Fruit fly (Drosophila melanogaster) whole organism, embryonic: Measurements from ENCODE around the gene CG46244.

Source experiments
- Awh ChIP-seq: fragments of 200-800 bp; sonication (Bioruptor generic); IDR thresholded peaks from 2 replicates; pipeline ENCODE4, ENCODE4 v1.3.6; 2022; ENCODE audit warnings: missing biosample characterization, missing genetic modification characterization
- BEAF-32 ChIP-seq: fragments of 200-800 bp; sonication (Bioruptor generic); optimal IDR thresholded peaks from 3 replicates; lab custom pipeline; 2017; ENCODE audit warnings: missing biosample characterization, missing genetic modification characterization, mild to moderate bottlenecking, moderate library complexity, missing genetic modification reagents
- CG10366 ChIP-seq: fragments of 200-800 bp; sonication (Bioruptor generic); IDR thresholded peaks from 2 replicates; pipeline ENCODE4 v1.3.6; 2022; ENCODE audit warnings: missing biosample characterization, missing genetic modification characterization
- CG11247 ChIP-seq: fragments of 200-800 bp; sonication (Bioruptor generic); IDR thresholded peaks from 2 replicates; pipeline ENCODE4 v1.3.6; 2022; ENCODE audit warnings: missing biosample characterization, missing genetic modification characterization
- CG11723 ChIP-seq: fragments of 200-800 bp; sonication (Bioruptor generic); optimal IDR thresholded peaks from 2 replicates; lab custom pipeline; 2017; ENCODE audit warnings: missing biosample characterization, mild to moderate bottlenecking, missing genetic modification characterization
- CG12299 ChIP-seq: fragments of 200-800 bp; sonication (Bioruptor generic); optimal IDR thresholded peaks from 2 replicates; lab custom pipeline; 2018; ENCODE audit warnings: missing biosample characterization, mild to moderate bottlenecking, missing genetic modification characterization
- CG12659 ChIP-seq: fragments of 200-800 bp; sonication (Bioruptor generic); optimal IDR thresholded peaks from 3 replicates; lab custom pipeline; 2017; ENCODE audit warnings: mild to moderate bottlenecking, missing biosample characterization, missing genetic modification reagents, missing genetic modification characterization
- CG13424 ChIP-seq: fragments of 200-800 bp; sonication (Bioruptor generic); optimal IDR thresholded peaks from 2 replicates; lab custom pipeline; 2019; ENCODE audit warnings: missing biosample characterization, mild to moderate bottlenecking, missing genetic modification characterization, moderate library complexity
- CG14667 ChIP-seq: fragments of 200-800 bp; sonication (Bioruptor generic); IDR thresholded peaks from 2 replicates; pipeline ENCODE4 v1.3.6; 2022; ENCODE audit warnings: missing biosample characterization, missing genetic modification characterization
- CG15514 ChIP-seq: fragments of 200-800 bp; sonication (Bioruptor generic); optimal IDR thresholded peaks from 3 replicates; lab custom pipeline; 2017; ENCODE audit warnings: missing biosample characterization, missing genetic modification characterization, mild to moderate bottlenecking, moderate library complexity, missing genetic modification reagents
- CG1647 ChIP-seq: fragments of 200-800 bp; sonication (Bioruptor generic); optimal IDR thresholded peaks from 3 replicates; lab custom pipeline; 2016; ENCODE audit warnings: missing biosample characterization, missing genetic modification characterization
- CG1792 ChIP-seq: fragments of 200-800 bp; sonication (Bioruptor generic); optimal IDR thresholded peaks from 2 replicates; lab custom pipeline; 2016; ENCODE audit warnings: missing biosample characterization, missing genetic modification characterization
- CG18599 ChIP-seq: fragments of 200-800 bp; sonication (Bioruptor generic); optimal IDR thresholded peaks from 3 replicates; lab custom pipeline; 2017; ENCODE audit warnings: missing biosample characterization, missing genetic modification characterization, mild to moderate bottlenecking, moderate library complexity, missing genetic modification reagents
- CG2712 ChIP-seq: fragments of 200-800 bp; optimal IDR thresholded peaks from 3 replicates; lab custom pipeline; 2019; ENCODE audit warnings: missing biosample characterization, mild to moderate bottlenecking, missing genetic modification characterization, moderate library complexity
- CG2875 ChIP-seq: fragments of 200-800 bp; sonication (Bioruptor generic); optimal IDR thresholded peaks from 2 replicates; lab custom pipeline; 2017; ENCODE audit warnings: missing biosample characterization, mild to moderate bottlenecking, missing genetic modification characterization, missing genetic modification reagents
- CG32772 ChIP-seq: fragments of 200-800 bp; sonication (Bioruptor generic); IDR thresholded peaks from 2 replicates; pipeline ENCODE4 v1.3.6; 2022; ENCODE audit warnings: missing biosample characterization, missing genetic modification characterization
- CG3281 ChIP-seq: fragments of 200-800 bp; sonication (Bioruptor generic); optimal IDR thresholded peaks from 3 replicates; lab custom pipeline; 2017; ENCODE audit warnings: missing biosample characterization, mild to moderate bottlenecking, missing genetic modification characterization
- CG3995 ChIP-seq: fragments of 200-800 bp; sonication (Bioruptor generic); optimal IDR thresholded peaks from 3 replicates; lab custom pipeline; 2016; ENCODE audit warnings: missing biosample characterization, missing genetic modification characterization
- CG5245 ChIP-seq: fragments of 200-800 bp; sonication (Bioruptor generic); optimal IDR thresholded peaks from 3 replicates; lab custom pipeline; 2016; ENCODE audit warnings: missing biosample characterization, missing genetic modification characterization
- CG6683 ChIP-seq: fragments of 200-800 bp; sonication (Bioruptor generic); optimal IDR thresholded peaks from 2 replicates; lab custom pipeline; 2017; ENCODE audit warnings: missing biosample characterization, mild to moderate bottlenecking, missing genetic modification characterization, missing genetic modification reagents
- Deaf1 ChIP-seq: fragments of 200-800 bp; optimal IDR thresholded peaks from 3 replicates; lab custom pipeline; 2019; ENCODE audit warnings: missing biosample characterization, mild to moderate bottlenecking, missing genetic modification characterization, moderate library complexity
- Dip2 ChIP-seq: fragments of 200-800 bp; sonication (Bioruptor generic); IDR thresholded peaks from 2 replicates; pipeline ENCODE4 v1.3.6; 2022; ENCODE audit warnings: missing biosample characterization, missing genetic modification characterization
- Drgx ChIP-seq: fragments of 200-800 bp; sonication (Bioruptor generic); IDR thresholded peaks from 2 replicates; pipeline ENCODE4 v1.3.6; 2022; ENCODE audit warnings: missing biosample characterization, missing genetic modification characterization
- E2f2 ChIP-seq: fragments of 200-800 bp; sonication (Bioruptor generic); IDR thresholded peaks from 2 replicates; pipeline ENCODE4 v1.3.6; 2022; ENCODE audit warnings: missing biosample characterization, missing genetic modification characterization
- Eip74EF ChIP-seq, 2 experiments: fragments of 200-800 bp in 1 of 2; fragments of >200 bp in 1 of 2; sonication (Bioruptor generic) in 1 of 2; optimal IDR thresholded peaks; 2 replicates each; lab custom pipeline; 2017 to 2019; ENCODE audit warnings: missing biosample characterization in 2 of 2, missing genetic modification characterization in 2 of 2, mild to moderate bottlenecking in 1 of 2, moderate library complexity in 1 of 2
- Fer2 ChIP-seq: fragments of 200-800 bp; sonication (Bioruptor generic); optimal IDR thresholded peaks from 2 replicates; lab custom pipeline; 2018; ENCODE audit warnings: missing biosample characterization, mild to moderate bottlenecking, missing genetic modification characterization, moderate library complexity
- HLH3B ChIP-seq: fragments of 200-800 bp; sonication (Bioruptor generic); IDR thresholded peaks from 2 replicates; pipeline ENCODE4 v1.3.6; 2022; ENCODE audit warnings: missing biosample characterization, missing genetic modification characterization
- Lhr ChIP-seq: fragments of 200-800 bp; sonication (Bioruptor generic); optimal IDR thresholded peaks from 3 replicates; lab custom pipeline; 2017; ENCODE audit warnings: mild to moderate bottlenecking, missing biosample characterization, missing genetic modification reagents, missing genetic modification characterization
- Mrtf ChIP-seq: fragments of 200-800 bp; sonication (Bioruptor generic); IDR thresholded peaks from 3 replicates; pipeline ENCODE4 v1.3.6; 2022; ENCODE audit warnings: missing biosample characterization, missing genetic modification characterization
- NFAT ChIP-seq: fragments of 200-800 bp; sonication (Bioruptor generic); IDR thresholded peaks from 2 replicates; pipeline ENCODE4 v1.3.6; 2022; ENCODE audit warnings: missing biosample characterization, missing genetic modification characterization
- NfI ChIP-seq: fragments of 200-800 bp; sonication (Bioruptor generic); optimal IDR thresholded peaks from 3 replicates; lab custom pipeline; 2018; ENCODE audit warnings: missing biosample characterization, mild to moderate bottlenecking, missing genetic modification characterization, moderate library complexity
- Poxn ChIP-seq: fragments of 200-800 bp; sonication (Bioruptor generic); IDR thresholded peaks from 2 replicates; pipeline ENCODE4 v1.3.6; 2022; ENCODE audit warnings: missing biosample characterization, missing genetic modification characterization
- Scr ChIP-seq: fragments of 200-800 bp; sonication (Bioruptor generic); IDR thresholded peaks from 2 replicates; pipeline ENCODE4 v1.3.6; 2022; ENCODE audit warnings: missing biosample characterization, missing genetic modification characterization; ENCODE audit not compliant: partially characterized antibody
- Sry-δ ChIP-seq: fragments of 200-800 bp; sonication (Bioruptor generic); optimal IDR thresholded peaks from 2 replicates; lab custom pipeline; 2016; ENCODE audit warnings: missing biosample characterization, missing genetic modification characterization
- dimm ChIP-seq: fragments of 200-800 bp; sonication (Bioruptor generic); IDR thresholded peaks from 2 replicates; pipeline ENCODE4 v1.3.6; 2022; ENCODE audit warnings: missing biosample characterization, missing genetic modification characterization
- gem ChIP-seq: fragments of 200-800 bp; sonication (Bioruptor generic); optimal IDR thresholded peaks from 2 replicates; lab custom pipeline; 2019; ENCODE audit warnings: missing biosample characterization, mild to moderate bottlenecking, missing genetic modification characterization, moderate library complexity
- gro ChIP-seq: fragments of 200-800 bp; sonication (Bioruptor generic); optimal IDR thresholded peaks from 2 replicates; lab custom pipeline; 2016; ENCODE audit warnings: missing biosample characterization, missing genetic modification characterization
- gt ChIP-seq: fragments of 200-800 bp; sonication (Bioruptor generic); IDR thresholded peaks from 2 replicates; pipeline ENCODE4 v1.3.6; 2022; ENCODE audit warnings: missing biosample characterization, missing genetic modification characterization
- inv ChIP-seq: fragments of 200-800 bp; sonication (Bioruptor generic); IDR thresholded peaks from 2 replicates; pipeline ENCODE4 v1.3.6; 2022; ENCODE audit warnings: missing biosample characterization, missing genetic modification characterization; ENCODE audit not compliant: partially characterized antibody
- lov ChIP-seq, 2 experiments: fragments of 200-800 bp in 1 of 2; fragments of >200 bp in 1 of 2; sonication (Bioruptor generic) in 1 of 2; IDR thresholded peaks in 1 of 2; optimal IDR thresholded peaks in 1 of 2; 2 replicates in 1 of 2; 3 replicates in 1 of 2; pipeline versions ENCODE4 v1.3.6 to Lab custom; 2017 to 2022; ENCODE audit warnings: missing biosample characterization in 1 of 2, missing genetic modification characterization in 1 of 2
- nerfin-2 ChIP-seq: fragments of 200-800 bp; sonication (Bioruptor generic); IDR thresholded peaks from 2 replicates; pipeline ENCODE4 v1.3.6; 2022; ENCODE audit warnings: missing biosample characterization, missing genetic modification characterization; ENCODE audit not compliant: partially characterized antibody
- nmo ChIP-seq: fragments of 200-800 bp; sonication (Bioruptor generic); optimal IDR thresholded peaks from 2 replicates; lab custom pipeline; 2018; ENCODE audit warnings: missing biosample characterization, mild to moderate bottlenecking, missing genetic modification characterization, moderate library complexity
- phol ChIP-seq: fragments of 200-800 bp; sonication (Bioruptor generic); optimal IDR thresholded peaks from 3 replicates; lab custom pipeline; 2018; ENCODE audit warnings: missing biosample characterization, mild to moderate bottlenecking, missing genetic modification characterization, moderate library complexity
- repo ChIP-seq: fragments of 200-800 bp; sonication (Bioruptor generic); optimal IDR thresholded peaks from 2 replicates; lab custom pipeline; 2016; ENCODE audit warnings: missing biosample characterization, missing genetic modification characterization
- rib ChIP-seq: fragments of 200-800 bp; sonication (Bioruptor generic); IDR thresholded peaks from 2 replicates; pipeline ENCODE4 v1.3.6; 2022; ENCODE audit warnings: missing biosample characterization, missing genetic modification characterization
- sisA ChIP-seq: fragments of 200-800 bp; sonication (Bioruptor generic); IDR thresholded peaks from 2 replicates; pipeline ENCODE4 v1.3.6; 2022; ENCODE audit warnings: missing biosample characterization, missing genetic modification characterization
- tx ChIP-seq: fragments of 200-800 bp; sonication (Bioruptor generic); optimal IDR thresholded peaks from 2 replicates; lab custom pipeline; 2016; ENCODE audit warnings: missing biosample characterization, missing genetic modification characterization
- zen2 ChIP-seq: fragments of 200-800 bp; sonication (Bioruptor generic); IDR thresholded peaks from 3 replicates; pipeline ENCODE4 v1.3.6; 2022; ENCODE audit warnings: missing biosample characterization, missing genetic modification characterization; ENCODE audit not compliant: partially characterized antibody

CG46244 gene

DNA sequence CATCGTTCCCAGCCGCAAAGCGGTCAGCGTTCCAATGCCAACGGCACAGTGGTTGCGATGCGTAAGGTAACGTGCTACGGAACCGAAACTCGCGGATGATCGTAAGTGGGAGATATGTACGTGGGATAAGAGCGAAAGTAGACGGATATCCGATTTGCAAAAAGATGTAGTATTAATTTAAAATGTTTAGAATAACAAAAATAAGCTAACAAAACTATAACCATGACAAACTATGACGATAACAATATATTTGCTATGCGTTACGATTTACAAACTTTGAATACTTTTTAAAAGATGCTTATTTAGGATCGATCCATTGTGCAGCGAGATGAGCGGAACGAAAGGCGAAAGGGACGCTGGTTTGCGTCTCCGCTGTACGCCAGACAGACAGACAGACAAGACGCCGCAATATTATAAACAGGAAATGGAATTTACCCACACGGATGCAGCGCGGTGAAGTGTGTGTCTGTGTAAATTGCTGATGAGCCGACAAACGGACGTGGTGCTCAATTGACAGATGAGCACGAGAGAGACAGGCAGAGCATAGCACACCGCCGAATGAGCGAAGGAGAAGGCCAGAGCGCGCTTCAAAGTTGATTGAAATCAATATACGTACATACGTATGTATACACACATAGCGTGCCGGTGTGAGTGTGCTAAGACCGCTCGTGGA, 30.6 kb upstream of the CG46244 start (continued):
- TF ChIP-seq Deaf1 (peak; percentile 80), HLH3B (GFP tag; lab: Robert Waterston, UW) (peak; percentile 92), Drgx (peak; percentile 95), Dip2 (GFP tag; lab: Robert Waterston, UW) (peak; percentile 67), gro (GFP tag; lab: Kevin White, UChicago) (peak; percentile 98), inv (GFP tag; lab: Robert Waterston, UW) (no peak), dimm (GFP tag; lab: Robert Waterston, UW) (peak; percentile 76), CG3995 (GFP tag; lab: Kevin White, UChicago) (peak; percentile 67), CG1792 (GFP tag; lab: Kevin White, UChicago) (peak; percentile 94), nmo (GFP tag; lab: Kevin White, UChicago) (peak; percentile 98), CG2875 (GFP tag; lab: Kevin White, UChicago) (peak; percentile 91), Mrtf (GFP tag; lab: Robert Waterston, UW) (peak; percentile 92), CG1647 (GFP tag; lab: Kevin White, UChicago) (peak; percentile 95), NFAT (GFP tag; lab: Robert Waterston, UW) (peak; percentile 91), Lhr (peak; percentile 88), lov (optimal IDR thresholded peaks at IDR 0.05; lab: Kevin White, UChicago) (no peak), lov (GFP tag; IDR thresholded peaks at IDR 0.05; lab: Robert Waterston, UW) (peak; percentile 68; the same call in 1 of the 3 replicates), NfI (GFP tag; lab: Kevin White, UChicago) (peak; percentile 97), CG11723 (GFP tag; lab: Kevin White, UChicago) (peak; percentile 93), CG3281 (GFP tag; lab: Kevin White, UChicago) (peak; percentile 97), nerfin-2 (GFP tag; lab: Robert Waterston, UW) (no peak), repo (GFP tag; lab: Kevin White, UChicago) (peak; percentile 94), CG15514 (peak; percentile 90), sisA (GFP tag; lab: Robert Waterston, UW) (peak; percentile 94), CG5245 (peak; percentile 93), E2f2 (GFP tag; lab: Robert Waterston, UW) (peak; percentile 78), Fer2 (tag; lab: Kevin White, UChicago) (peak; percentile 83), CG2712 (tag; lab: Kevin White, UChicago) (peak; percentile 98), CG6683 (GFP tag; lab: Kevin White, UChicago) (peak; percentile 86), CG12659 (GFP tag; lab: Kevin White, UChicago) (peak; percentile 97), zen2 (GFP tag; lab: Robert Waterston, UW) (0 out of 3 replicates have a peak, but pooled peaks have one; percentile 18), tx (GFP tag; lab: Kevin White, UChicago) (peak; percentile 96), phol (tag; lab: Kevin White, UChicago) (peak; percentile 97), CG13424 (peak; percentile 96), CG14667 (GFP tag; lab: Robert Waterston, UW) (peak; percentile 87), Poxn (GFP tag; lab: Robert Waterston, UW) (peak; percentile 84), CG11247 (GFP tag; lab: Robert Waterston, UW) (peak; percentile 84), CG32772 (peak; percentile 92), CG10366 (GFP tag; lab: Robert Waterston, UW) (peak; percentile 93), Sry-δ (GFP tag; lab: Kevin White, UChicago) (peak; percentile 69), BEAF-32 (peak; percentile 26), gt (peak; percentile 56; the same call in 1 of the 2 replicates), Awh (peak; percentile 81; the same call in 1 of the 2 replicates), CG12299 (tag; lab: Kevin White, UChicago) (peak; percentile 78), CG18599 (peak; percentile 97), Eip74EF (GFP tag; optimal IDR thresholded peaks at IDR 0.05; lab: Kevin White, UChicago) (peak in 1 of 2 experiments; percentile 97), Scr (GFP tag; lab: Robert Waterston, UW) (no peak), rib (GFP tag; lab: Robert Waterston, UW) (no peak; the same call in 1 of the 2 replicates), gem (tag; lab: Kevin White, UChicago) (peak; percentile 98)
